Fruit fly (Drosophila melanogaster): ENCODE data around the gene CG9743.
A peak's percentile ranks its signal among the peaks of the same experiment; 100 is the strongest.

CG9743 gene

DNA sequence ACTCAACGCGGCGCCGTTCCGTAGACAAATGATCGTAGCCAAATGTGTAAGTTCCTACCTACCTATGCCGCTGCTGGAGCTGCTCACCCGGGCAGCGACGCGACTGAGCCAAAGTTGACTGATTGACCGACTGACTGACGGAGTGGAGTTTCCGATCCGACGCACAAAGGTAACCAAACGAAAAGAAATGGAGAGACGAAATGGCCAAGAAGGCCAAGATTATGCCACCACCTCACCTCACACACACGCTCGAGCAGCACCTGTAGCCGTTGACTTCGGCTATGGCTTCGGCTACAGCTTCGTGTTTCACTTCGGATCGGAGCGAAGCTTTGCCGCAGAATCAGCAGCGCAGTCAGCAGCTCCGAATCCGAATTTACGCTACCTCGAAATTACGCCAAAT lies 11.8 kb downstream of the CG9743 start, which contains the start of gene CG9747 (continued):
- TF ChIP-seq hb (GFP tag; IDR thresholded peaks at IDR 0.05; ENCODE audit: partially characterized antibody): no peak
- TF ChIP-seq bab2 (GFP tag; optimal IDR thresholded peaks at IDR 0.05): no peak
- TF ChIP-seq ase (GFP tag; IDR thresholded peaks at IDR 0.05): no peak
- no peak for TF ChIP-seq sens-2 (GFP tag; IDR thresholded peaks at IDR 0.05)
- TF ChIP-seq Gsc (GFP tag; IDR thresholded peaks at IDR 0.05): no peak
- TF ChIP-seq Dip2 (GFP tag; IDR thresholded peaks at IDR 0.05): no peak
- no peak for TF ChIP-seq CG10147 (GFP tag; optimal IDR thresholded peaks at IDR 0.05)
- TF ChIP-seq CG13775 (GFP tag; optimal IDR thresholded peaks at IDR 0.05): no peak
- TF ChIP-seq CG16813 (GFP tag; IDR thresholded peaks at IDR 0.05; ENCODE audit: partially characterized antibody): no peak
- no peak for TF ChIP-seq CG1529 (GFP tag; optimal IDR thresholded peaks at IDR 0.05)
- TF ChIP-seq CG11456 (GFP tag; IDR thresholded peaks at IDR 0.05): no peak
- TF ChIP-seq CG8290 (GFP tag; optimal IDR thresholded peaks at IDR 0.05): no peak
- peak in 1 of 2 experiments; percentile 10 for TF ChIP-seq CG8290 (tag; optimal IDR thresholded peaks at IDR 0.05)
- no peak for TF ChIP-seq fru (optimal IDR thresholded peaks at IDR 0.05)
- TF ChIP-seq esg (GFP tag; conservative IDR thresholded peaks at IDR 0.05): no peak
- no peak for TF ChIP-seq CG17385 (GFP tag; optimal IDR thresholded peaks at IDR 0.05)
- TF ChIP-seq CG6689 (GFP tag; IDR thresholded peaks at IDR 0.05): no peak
- no peak for TF ChIP-seq CG17186 (GFP tag; optimal IDR thresholded peaks at IDR 0.05)
- no peak for TF ChIP-seq wdn (GFP tag; IDR thresholded peaks at IDR 0.05)
- no peak for TF ChIP-seq caup (GFP tag; optimal IDR thresholded peaks at IDR 0.05; ENCODE audit: severe bottlenecking)
- TF ChIP-seq cas (GFP tag; IDR thresholded peaks at IDR 0.05): no peak
- TF ChIP-seq NC2β (GFP tag; optimal IDR thresholded peaks at IDR 0.05): no peak
- TF ChIP-seq stc (GFP tag; IDR thresholded peaks at IDR 0.05): no peak
- TF ChIP-seq CG9817 (tag; optimal IDR thresholded peaks at IDR 0.05): no peak
- TF ChIP-seq Sox100B (GFP tag; optimal IDR thresholded peaks at IDR 0.05): no peak
- TF ChIP-seq CG10543 (GFP tag; optimal IDR thresholded peaks at IDR 0.05): peak; percentile 66
- no peak for TF ChIP-seq lov (optimal IDR thresholded peaks at IDR 0.05)
- no peak for TF ChIP-seq lov (GFP tag; IDR thresholded peaks at IDR 0.05)
- no peak for TF ChIP-seq CG14014 (GFP tag; IDR thresholded peaks at IDR 0.05)
- TF ChIP-seq Kr (GFP tag; optimal IDR thresholded peaks at IDR 0.05): no peak
- TF ChIP-seq Poxn (GFP tag; IDR thresholded peaks at IDR 0.05): no peak
- no peak for TF ChIP-seq CG8765 (GFP tag; IDR thresholded peaks at IDR 0.05)
- no peak for TF ChIP-seq Opbp (GFP tag; IDR thresholded peaks at IDR 0.05; ENCODE audit: partially characterized antibody)
- no peak for TF ChIP-seq CG1832 (GFP tag; optimal IDR thresholded peaks at IDR 0.05)
- no peak for TF ChIP-seq CG7556 (GFP tag; optimal IDR thresholded peaks at IDR 0.05)
- TF ChIP-seq CG6272 (GFP tag; IDR thresholded peaks at IDR 0.05): no peak
- no peak for TF ChIP-seq ERR (GFP tag; optimal IDR thresholded peaks at IDR 0.05)
- no peak for TF ChIP-seq nau (GFP tag; optimal IDR thresholded peaks at IDR 0.05)
- TF ChIP-seq gro (GFP tag; optimal IDR thresholded peaks at IDR 0.05): no peak
- TF ChIP-seq CG3847 (GFP tag; IDR thresholded peaks at IDR 0.05): no peak
- no peak for TF ChIP-seq pzg (GFP tag; optimal IDR thresholded peaks at IDR 0.05)
- TF ChIP-seq ham (GFP tag; IDR thresholded peaks at IDR 0.05): no peak
- TF ChIP-seq Nf-YC (tag; optimal IDR thresholded peaks at IDR 0.05): no peak
- TF ChIP-seq CG6791 (GFP tag; IDR thresholded peaks at IDR 0.05; ENCODE audit: partially characterized antibody): no peak
- TF ChIP-seq CG3995 (GFP tag; optimal IDR thresholded peaks at IDR 0.05): no peak
- TF ChIP-seq sr (GFP tag; IDR thresholded peaks at IDR 0.05): 0 out of 3 replicates have a peak, but pooled peaks have one; percentile 18
- TF ChIP-seq CG2199 (GFP tag; IDR thresholded peaks at IDR 0.05): no peak
- TF ChIP-seq Deaf1 (tag; optimal IDR thresholded peaks at IDR 0.05): peak; percentile 98
- no peak for TF ChIP-seq chif (GFP tag; optimal IDR thresholded peaks at IDR 0.05)
- TF ChIP-seq CG12219 (GFP tag; optimal IDR thresholded peaks at IDR 0.05): no peak
- TF ChIP-seq MESR4 (GFP tag; optimal IDR thresholded peaks at IDR 0.05): no peak
- TF ChIP-seq CG14860 (GFP tag; IDR thresholded peaks at IDR 0.05; ENCODE audit: partially characterized antibody): no peak
- no peak for TF ChIP-seq ranshi (GFP tag; IDR thresholded peaks at IDR 0.05)

Data from whole organism, embryonic.